Worm (Caenorhabditis elegans): ENCODE data around the gene msp-3.
"Not testable (repeated sequence)": the region's sequence is repeated elsewhere in the genome, so short reads cannot be mapped to it uniquely, and the experiment has no call there.

Gene msp-3

DNA sequence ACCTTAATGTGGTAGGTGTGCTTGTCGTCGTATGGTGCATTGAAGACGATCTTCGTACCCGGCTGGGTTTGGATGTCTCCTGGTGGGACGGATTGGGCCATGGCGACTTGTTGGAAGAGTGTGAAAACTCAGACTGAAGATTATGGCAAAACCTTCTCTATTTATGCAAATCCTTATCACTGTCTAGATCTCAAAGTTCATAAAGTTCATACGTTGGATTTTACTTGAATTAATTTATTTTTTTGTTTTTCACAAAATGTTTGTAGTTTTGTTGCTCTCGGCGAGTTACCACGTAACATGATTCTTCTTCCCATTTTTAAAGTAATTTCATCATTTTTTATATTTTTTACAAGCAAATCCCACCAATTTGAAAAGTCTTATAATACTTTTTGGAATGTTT, at the start of gene msp-3:
TSS of gene msp-3 (minus strand) at position 101 of the 400 bp plus-strand sequence.
- TF ChIP-seq unc-62 (GFP tag; optimal IDR thresholded peaks at IDR 0.05): no peak

DNA sequence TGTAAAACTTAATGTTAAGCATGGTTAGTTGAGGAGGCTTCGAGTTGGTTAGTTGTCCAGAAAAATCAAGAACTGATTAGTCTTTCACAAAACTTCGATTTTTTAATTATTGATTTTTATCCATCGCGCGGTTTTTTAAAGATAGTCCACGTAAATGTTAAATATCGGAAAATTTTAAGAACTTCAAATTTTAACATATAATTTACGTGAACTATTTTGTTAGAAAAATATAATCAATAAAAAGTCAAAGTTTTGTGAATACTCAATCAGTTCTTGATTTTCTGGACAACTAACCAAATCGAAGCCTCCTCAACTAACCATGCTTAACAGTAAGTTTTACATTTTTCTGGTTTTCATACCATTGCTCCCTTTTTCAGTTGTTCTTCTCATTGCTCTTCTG, 48.7 kb upstream of the msp-3 start, which contains the start of the genes C33F10.11 and C33F10.1:
TSS of gene C33F10.11 (minus strand) at position 101 of the 400 bp plus-strand sequence.
TSS of gene C33F10.1 (plus strand) at position 263 of the 400 bp plus-strand sequence.
- TF ChIP-seq unc-62 (GFP tag; optimal IDR thresholded peaks at IDR 0.05): no peak

DNA sequence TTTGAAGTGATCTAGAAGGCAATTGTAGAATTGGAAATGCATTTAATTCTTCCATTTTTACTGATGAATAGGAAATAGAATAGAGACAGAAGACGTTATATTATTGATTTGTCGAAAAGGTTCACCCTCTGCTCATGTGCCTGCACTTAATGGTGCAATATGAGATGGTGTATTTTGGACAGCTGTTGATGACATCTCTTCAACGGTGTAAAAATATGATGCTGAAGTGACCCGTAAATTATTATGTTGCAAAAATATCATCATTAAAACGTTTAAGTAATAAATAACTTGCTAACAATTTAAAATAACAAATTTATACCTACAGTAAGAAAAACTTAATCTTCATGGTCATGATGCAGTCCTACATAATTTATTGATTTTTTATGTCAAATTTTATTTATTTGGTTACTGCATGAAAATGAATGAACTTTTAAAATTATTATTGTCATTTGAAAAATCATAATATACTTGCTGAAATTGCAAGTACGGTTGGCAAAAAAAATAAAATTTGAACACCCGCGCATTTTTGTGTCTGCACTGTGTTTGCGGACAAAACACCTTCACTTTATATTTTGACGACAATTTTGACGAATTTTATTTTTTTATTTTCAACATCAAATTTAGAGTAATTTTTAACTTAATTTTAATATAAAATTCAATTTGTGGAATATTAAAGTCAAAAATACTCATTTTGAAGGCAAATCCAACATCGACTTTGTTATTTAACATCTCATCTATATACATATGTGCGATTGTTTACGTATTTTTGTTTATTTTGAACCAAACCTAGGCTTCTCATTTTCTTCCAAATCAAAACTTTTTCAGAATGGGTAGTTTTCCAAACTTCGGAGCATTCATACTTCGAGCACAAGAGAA, 41.9 kb upstream of the msp-3 start, which contains the start of the genes fbxb-88 and tbck-1:
TSS of gene fbxb-88 (minus strand) at position 151 of the 876 bp plus-strand sequence.
TSS of gene tbck-1 (plus strand) at position 826 of the 876 bp plus-strand sequence.
- TF ChIP-seq unc-62 (GFP tag; optimal IDR thresholded peaks at IDR 0.05): no peak

DNA sequence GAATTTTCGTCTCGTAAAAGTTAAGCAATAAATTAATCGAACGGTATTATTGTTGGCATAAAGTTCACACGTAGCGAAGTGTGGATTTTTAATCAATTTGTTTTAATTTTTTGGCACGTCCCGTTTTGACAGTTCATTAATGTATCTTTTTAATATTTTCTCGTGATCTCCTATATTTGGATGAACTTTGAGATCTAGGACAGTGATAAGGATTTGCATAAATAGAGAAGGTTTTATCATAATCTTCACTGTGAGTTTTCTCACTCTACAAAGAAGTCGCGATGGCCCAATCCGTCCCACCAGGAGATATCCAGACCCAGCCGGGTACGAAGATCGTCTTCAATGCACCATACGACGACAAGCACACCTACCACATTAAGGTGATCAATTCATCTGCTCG, 39.1 kb upstream of the msp-3 start, which contains the start of the genes C33F10.8 and msp-40:
TSS of gene C33F10.8 (minus strand) at position 101 of the 400 bp plus-strand sequence.
TSS of gene msp-40 (plus strand) at position 282 of the 400 bp plus-strand sequence.
- TF ChIP-seq unc-62 (GFP tag; optimal IDR thresholded peaks at IDR 0.05): not testable (repeated sequence)

DNA sequence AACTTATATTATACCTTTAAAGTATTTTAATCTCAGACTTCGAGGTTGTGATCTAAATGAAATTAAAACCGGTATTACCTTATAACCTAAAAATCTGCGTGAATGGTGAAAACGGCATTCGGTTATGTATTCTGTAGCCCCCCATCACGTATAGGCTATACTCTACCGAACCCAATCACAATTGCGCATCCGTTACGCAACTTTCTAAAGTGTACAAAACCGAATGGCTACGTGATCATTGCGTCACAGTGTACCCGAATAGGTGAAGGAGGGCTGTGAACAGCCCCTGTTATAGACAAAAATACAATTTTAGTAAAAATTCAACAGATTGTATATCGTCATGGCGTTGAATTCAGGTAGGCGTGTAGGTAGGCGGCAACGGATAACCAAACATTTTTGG, 36.5 kb upstream of the msp-3 start:
- TF ChIP-seq unc-62 (GFP tag; optimal IDR thresholded peaks at IDR 0.05): no peak

DNA sequence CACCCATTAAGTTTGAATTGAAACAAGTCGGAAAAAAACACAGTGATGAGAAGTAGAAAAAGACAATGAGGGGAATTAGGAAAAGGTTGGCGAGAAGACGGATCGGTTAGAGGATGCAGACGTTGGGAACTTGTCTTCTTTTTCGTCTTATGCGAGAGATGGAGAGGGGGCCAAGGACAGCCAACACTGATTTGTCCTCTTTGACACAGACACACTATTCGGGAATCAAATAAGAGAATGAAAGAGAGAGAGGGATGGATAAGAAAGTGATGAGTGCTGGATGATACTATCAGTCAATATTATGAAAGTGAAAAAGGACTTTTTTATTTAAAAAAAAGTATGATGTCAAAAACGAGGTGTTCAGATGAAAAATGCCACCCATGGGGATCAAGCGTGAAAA, 35.7 kb upstream of the msp-3 start, which contains the start of gene lact-5:
TSS of gene lact-5 (minus strand) at position 1 of the 400 bp plus-strand sequence.
- TF ChIP-seq unc-62 (GFP tag; optimal IDR thresholded peaks at IDR 0.05): no peak

DNA sequence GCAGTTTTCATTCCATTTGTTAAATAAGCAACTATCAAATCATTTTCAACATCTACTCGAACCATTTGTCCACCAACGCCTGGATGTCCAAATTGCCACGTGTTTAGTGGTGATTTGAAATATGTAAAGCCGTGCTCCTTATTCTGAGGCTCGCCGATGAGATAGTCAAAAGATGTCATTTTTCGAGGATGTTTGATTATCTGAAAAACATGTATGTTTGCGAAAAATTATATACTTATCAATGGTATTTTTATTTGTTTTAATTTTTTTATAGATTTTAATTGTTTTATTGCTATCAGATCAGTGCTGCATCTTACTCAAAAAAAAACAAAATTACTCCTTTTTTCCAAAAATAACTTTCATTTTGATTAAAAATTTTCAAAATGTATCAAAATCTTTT, 32.7 kb upstream of the msp-3 start:
- no peak for TF ChIP-seq unc-62 (GFP tag; optimal IDR thresholded peaks at IDR 0.05)

DNA sequence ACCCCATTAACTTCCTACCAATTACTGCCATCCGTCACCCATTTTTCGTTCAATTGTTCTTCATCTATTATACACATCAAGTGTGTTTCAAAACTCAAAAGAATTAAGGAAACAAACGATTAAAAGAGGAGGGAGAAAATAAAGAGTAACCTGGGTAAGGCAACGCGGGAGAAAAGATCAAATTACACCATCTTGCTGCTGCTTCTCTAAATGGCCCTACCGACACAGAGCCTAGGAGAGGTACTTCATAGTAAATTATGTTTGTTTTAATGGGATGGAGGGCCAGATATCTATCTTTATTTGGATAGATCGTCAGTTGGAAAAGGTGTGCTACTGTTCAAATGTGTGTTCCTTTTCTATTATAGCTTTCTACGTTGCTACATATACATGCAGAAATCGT, 29.3 kb upstream of the msp-3 start:
- TF ChIP-seq unc-62 (GFP tag; optimal IDR thresholded peaks at IDR 0.05): no peak

DNA sequence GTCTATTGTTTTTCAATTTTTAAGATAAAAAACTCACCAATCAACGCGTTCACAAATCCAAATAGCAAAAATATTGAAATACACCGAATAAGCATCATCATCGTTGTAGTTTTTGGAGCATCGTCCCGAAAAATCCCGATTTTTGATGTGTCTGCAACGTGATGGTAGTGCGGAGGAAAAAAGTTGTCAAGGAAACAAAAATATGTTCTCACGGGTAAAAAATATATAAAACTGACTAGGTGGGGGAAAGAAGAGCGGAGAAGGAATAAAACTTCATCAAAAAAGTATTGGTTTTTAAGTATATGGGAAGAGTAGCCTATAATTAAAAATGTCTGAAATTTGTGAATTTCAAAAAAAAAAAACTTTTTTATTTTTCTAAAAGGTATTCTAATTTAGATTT, 25.9 kb upstream of the msp-3 start, which contains the start of gene rig-6:
TSS of gene rig-6 (minus strand) at position 101 of the 400 bp plus-strand sequence.
- no peak for TF ChIP-seq unc-62 (GFP tag; optimal IDR thresholded peaks at IDR 0.05)

DNA sequence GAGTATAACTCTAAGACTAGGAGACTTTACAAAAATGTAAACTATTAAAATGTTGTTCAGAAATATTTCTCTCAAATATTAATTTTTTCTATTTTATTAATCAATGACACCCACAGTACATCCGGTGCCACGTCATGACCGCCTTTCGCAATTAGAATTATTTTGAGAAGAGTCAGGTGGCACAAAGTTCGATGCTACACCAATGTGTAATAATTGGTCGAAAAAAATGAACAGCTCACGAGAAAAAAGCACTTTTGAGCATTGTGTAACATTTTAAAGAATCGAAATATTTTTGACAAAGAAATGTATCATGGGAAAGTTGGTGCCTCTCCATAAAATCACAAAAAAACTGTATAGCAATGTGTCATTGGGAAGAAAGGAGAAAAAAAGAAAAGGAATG, 20.6 kb upstream of the msp-3 start:
- TF ChIP-seq unc-62 (GFP tag; optimal IDR thresholded peaks at IDR 0.05): no peak

DNA sequence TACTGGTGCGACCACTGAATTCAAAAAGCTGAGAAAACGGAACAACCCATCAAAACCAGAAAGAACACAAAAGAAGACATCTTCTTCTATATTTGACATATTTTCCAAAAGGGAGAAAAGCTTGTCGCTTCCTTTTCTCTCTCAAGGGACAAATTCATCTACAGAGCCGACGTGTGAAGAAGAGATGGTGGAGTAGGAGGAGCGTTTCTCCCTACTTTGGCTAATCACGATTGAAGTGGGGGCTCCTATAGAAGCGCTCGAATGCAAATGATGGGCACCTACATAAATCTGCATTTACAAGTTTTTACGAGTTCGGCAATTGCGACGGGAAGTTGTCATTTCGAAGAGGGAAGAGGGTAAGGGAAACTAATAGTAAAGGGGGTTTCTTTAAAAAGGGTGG, 20.2 kb upstream of the msp-3 start:
- TF ChIP-seq unc-62 (GFP tag; optimal IDR thresholded peaks at IDR 0.05): no peak

DNA sequence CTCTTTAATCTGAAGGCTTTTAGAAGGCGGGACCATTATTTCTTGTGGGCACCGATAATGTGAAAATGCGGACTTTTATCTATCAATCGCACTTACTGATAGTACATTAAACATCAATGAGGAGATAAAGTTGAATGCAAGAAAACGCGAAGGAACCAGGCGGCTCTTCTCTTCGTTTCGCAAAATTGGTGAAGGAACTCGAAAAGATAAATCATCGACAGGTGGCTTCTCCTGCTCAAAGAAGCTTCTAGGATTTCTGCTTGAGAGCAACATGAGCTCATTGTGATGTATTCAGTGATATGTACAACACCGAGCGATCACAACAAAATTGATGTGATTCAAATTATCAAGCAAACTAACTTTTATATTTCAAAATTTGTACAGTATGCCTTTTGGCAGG, 19.7 kb upstream of the msp-3 start:
- no peak for TF ChIP-seq unc-62 (GFP tag; optimal IDR thresholded peaks at IDR 0.05)

DNA sequence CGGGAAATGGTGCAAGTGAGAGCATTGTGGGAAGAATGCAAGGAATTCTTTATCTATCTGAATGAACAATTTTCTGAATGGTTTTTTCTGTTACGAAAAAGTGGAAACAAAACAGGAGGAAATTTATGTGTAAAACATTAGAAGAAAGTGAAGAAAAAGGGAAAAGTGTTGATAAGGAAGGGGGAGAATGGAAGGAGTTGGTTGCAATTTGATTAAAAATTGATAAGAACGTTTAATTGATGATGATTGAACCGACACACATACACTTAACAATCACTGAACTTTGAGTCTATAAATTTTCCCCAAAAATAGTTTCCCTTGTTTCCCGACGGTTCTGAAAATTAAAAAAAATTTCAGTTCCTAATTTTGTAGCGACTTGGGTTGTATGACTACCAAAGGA, 16.8 kb upstream of the msp-3 start:
- TF ChIP-seq unc-62 (GFP tag; optimal IDR thresholded peaks at IDR 0.05): no peak

DNA sequence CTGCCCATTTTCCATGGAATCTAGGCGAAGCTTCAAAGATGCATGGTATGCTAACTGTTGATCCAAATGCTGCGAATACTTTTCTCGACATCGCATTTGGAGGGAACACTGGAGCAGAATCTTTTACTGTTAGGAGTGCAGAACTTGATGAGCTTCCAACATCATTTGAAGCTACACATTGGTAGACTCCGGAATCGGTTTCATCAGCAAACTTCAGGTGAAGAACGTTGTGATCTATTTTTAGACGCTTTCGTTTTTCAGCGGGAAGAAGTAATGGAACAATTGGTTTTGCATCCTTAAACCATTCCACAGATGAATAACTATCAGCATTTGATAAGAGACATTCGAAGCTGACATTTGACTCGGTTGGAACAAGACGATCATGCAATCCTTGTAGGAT, 14.4 kb upstream of the msp-3 start:
- TF ChIP-seq unc-62 (GFP tag; optimal IDR thresholded peaks at IDR 0.05): no peak

DNA sequence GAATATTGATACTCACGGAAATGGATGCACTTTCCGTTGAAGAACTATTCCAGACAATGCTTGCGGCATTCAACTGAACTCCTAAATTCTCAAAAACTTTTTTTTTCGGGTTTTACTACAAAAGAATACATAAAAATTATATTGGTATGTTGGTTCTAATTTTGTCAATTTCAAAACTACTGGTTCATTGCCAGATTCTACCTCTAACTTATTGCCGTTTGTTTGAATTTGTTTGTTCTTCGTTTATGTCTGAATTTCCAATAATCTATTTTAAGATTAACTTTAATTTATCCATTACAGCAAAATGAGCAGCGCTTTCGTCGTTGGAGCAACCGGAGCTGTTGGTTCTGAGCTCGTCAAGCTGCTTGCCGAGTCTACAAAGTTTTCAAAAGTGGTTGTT, 11.0 kb upstream of the msp-3 start, which contains the start of gene C33F10.14:
TSS of gene C33F10.14 (plus strand) at position 301 of the 400 bp plus-strand sequence.
- no peak for TF ChIP-seq unc-62 (GFP tag; optimal IDR thresholded peaks at IDR 0.05)

DNA sequence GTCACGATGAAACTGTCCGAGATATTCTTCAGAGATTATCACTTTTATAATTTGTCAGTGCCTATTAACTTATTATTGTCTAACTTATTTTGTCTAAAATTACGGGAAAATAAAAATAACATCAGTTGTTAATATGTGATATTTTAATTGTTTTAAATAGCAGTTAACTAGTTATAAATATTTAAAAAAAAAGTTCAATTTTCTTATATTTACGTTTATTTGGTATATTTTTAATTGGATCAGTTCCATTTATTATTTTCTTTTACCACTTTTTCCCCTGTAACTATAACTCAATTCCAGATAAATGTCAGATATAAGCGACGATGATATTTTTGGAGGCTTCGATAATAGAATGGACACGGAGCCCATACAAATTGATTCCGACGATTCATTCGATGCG, 9.4 kb upstream of the msp-3 start, which contains the start of gene C33F10.4:
TSS of gene C33F10.4 (plus strand) at position 301 of the 400 bp plus-strand sequence.
- TF ChIP-seq unc-62 (GFP tag; optimal IDR thresholded peaks at IDR 0.05): no peak

DNA sequence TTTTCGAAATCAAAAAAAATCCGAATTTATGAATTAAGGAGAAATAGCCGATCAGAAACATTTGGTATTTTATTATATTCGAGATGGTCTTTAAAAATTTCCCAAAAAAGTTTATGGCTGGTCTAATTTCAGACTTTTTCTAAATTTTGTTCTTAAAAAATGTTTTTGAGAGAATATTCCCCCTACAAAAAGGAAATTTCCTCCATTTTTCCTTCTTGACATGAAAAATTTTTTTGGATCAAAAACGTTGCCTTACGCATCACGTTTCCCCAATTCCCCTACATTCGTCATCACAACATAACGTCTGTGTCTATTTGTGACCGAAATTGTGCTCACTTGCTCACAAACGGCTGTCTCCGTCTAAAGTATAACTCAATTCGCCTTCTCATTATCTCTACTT, 7.2 kb upstream of the msp-3 start:
- no peak for TF ChIP-seq unc-62 (GFP tag; optimal IDR thresholded peaks at IDR 0.05)

Data from whole organism, dauer.